Worm (Caenorhabditis elegans) whole organism, young adult: ENCODE measurements around the gene ZK666.4.
A peak's percentile ranks its signal among the peaks of the same experiment; 100 is the strongest.

Source experiments
- B0336.3 ChIP-seq: fragments of 200-800 bp; sonication (Bioruptor generic); IDR thresholded peaks from 2 replicates; pipeline ENCODE4 v1.3.6; 2022; ENCODE audit warnings: missing genetic modification characterization, missing compliant biosample characterization
- F33H1.4 ChIP-seq: fragments of 200-800 bp; sonication (Bioruptor generic); IDR thresholded peaks from 2 replicates; pipeline ENCODE4 v1.3.6; 2022; ENCODE audit warnings: missing genetic modification reagents, missing genetic modification characterization, missing compliant biosample characterization
- F55B11.4 ChIP-seq: sonication (generic microtip); optimal IDR thresholded peaks from 2 replicates; lab custom pipeline; 2016; ENCODE audit warnings: missing compliant biosample characterization, missing genetic modification characterization, borderline replicate concordance; ENCODE audit not compliant: insufficient read depth
- K11D2.4 ChIP-seq: fragments of 200-800 bp; sonication (Bioruptor generic); IDR thresholded peaks from 2 replicates; pipeline ENCODE4 v1.3.6; 2022; ENCODE audit warnings: missing genetic modification reagents, missing genetic modification characterization, missing compliant biosample characterization
- Y56A3A.18 ChIP-seq: fragments of 200-800 bp; sonication (Bioruptor generic); IDR thresholded peaks from 2 replicates; pipeline ENCODE4 v1.3.6; 2022; ENCODE audit warnings: missing genetic modification reagents, missing genetic modification characterization, missing compliant biosample characterization
- atf-7 ChIP-seq: sonication (generic microtip); optimal IDR thresholded peaks from 2 replicates; lab custom pipeline; 2017; ENCODE audit warnings: mild to moderate bottlenecking, missing genetic modification characterization, missing compliant biosample characterization
- attf-3 ChIP-seq: fragments of 200-800 bp; sonication (Bioruptor generic); conservative IDR thresholded peaks from 2 replicates; pipeline ENCODE4 v1.3.6; 2022; ENCODE audit warnings: missing genetic modification reagents, missing genetic modification characterization, missing compliant biosample characterization
- cebp-1 ChIP-seq, 2 experiments: fragments of 200-800 bp in 1 of 2; sonication (Bioruptor generic) in 1 of 2; sonication (generic microtip) in 1 of 2; IDR thresholded peaks in 1 of 2; optimal IDR thresholded peaks in 1 of 2; 2 replicates each; pipeline versions ENCODE4 v1.3.6 to Lab custom; 2017 to 2022; ENCODE audit warnings: missing compliant biosample characterization in 2 of 2, missing genetic modification characterization in 2 of 2, mild to moderate bottlenecking in 1 of 2, missing genetic modification reagents in 1 of 2, moderate library complexity in 1 of 2
- cebp-2 ChIP-seq: fragments of 200-800 bp; sonication (Bioruptor generic); IDR thresholded peaks from 2 replicates; pipeline ENCODE4 v1.3.6; 2022; ENCODE audit warnings: missing genetic modification characterization, missing compliant biosample characterization
- ceh-27 ChIP-seq: fragments of 200-800 bp; sonication (Bioruptor generic); optimal IDR thresholded peaks from 2 replicates; lab custom pipeline; 2018; ENCODE audit warnings: mild to moderate bottlenecking, missing genetic modification characterization, moderate library complexity, missing compliant biosample characterization
- ceh-58 ChIP-seq: fragments of 200-800 bp; sonication (Bioruptor generic); IDR thresholded peaks from 2 replicates; pipeline ENCODE4 v1.3.6; 2022; ENCODE audit warnings: missing genetic modification characterization, missing compliant biosample characterization
- chd-7 ChIP-seq: sonication (generic microtip); optimal IDR thresholded peaks from 2 replicates; lab custom pipeline; 2016; ENCODE audit warnings: mild to moderate bottlenecking, missing genetic modification characterization, moderate library complexity, missing compliant biosample characterization
- die-1 ChIP-seq: sonication (generic microtip); optimal IDR thresholded peaks from 2 replicates; lab custom pipeline; 2016; ENCODE audit warnings: missing genotype, mild to moderate bottlenecking, missing genetic modification characterization, missing compliant biosample characterization
- dpl-1 ChIP-seq: fragments of 150-350 bp; optimal IDR thresholded peaks from 2 replicates; lab custom pipeline; 2014; ENCODE audit warnings: missing biosample characterization, missing genetic modification reagents, missing genetic modification characterization
- egrh-3 ChIP-seq: fragments of 200-800 bp; sonication (Bioruptor generic); IDR thresholded peaks from 2 replicates; pipeline ENCODE4 v1.3.6; 2022; ENCODE audit warnings: missing genetic modification reagents, missing genetic modification characterization, missing compliant biosample characterization
- hlh-12 ChIP-seq: sonication (generic microtip); optimal IDR thresholded peaks from 2 replicates; lab custom pipeline; 2016; ENCODE audit warnings: missing genetic modification characterization, missing compliant biosample characterization
- hmg-1.2 ChIP-seq: fragments of 200-800 bp; sonication (Bioruptor generic); IDR thresholded peaks from 2 replicates; pipeline ENCODE4 v1.3.6; 2022; ENCODE audit warnings: missing genetic modification reagents, missing genetic modification characterization, missing compliant biosample characterization
- lag-1 ChIP-seq: fragments of 200-800 bp; sonication (Bioruptor generic); IDR thresholded peaks from 2 replicates; pipeline ENCODE4 v1.3.6; 2022; ENCODE audit warnings: missing genetic modification reagents, missing genetic modification characterization, missing compliant biosample characterization
- let-526 ChIP-seq: fragments of 200-800 bp; sonication (Bioruptor generic); IDR thresholded peaks from 2 replicates; pipeline ENCODE4 v1.3.6; 2022; ENCODE audit warnings: missing genetic modification reagents, missing genetic modification characterization, missing compliant biosample characterization
- let-607 ChIP-seq, 2 experiments: fragments of 200-800 bp in 1 of 2; sonication (Bioruptor generic) in 1 of 2; sonication (generic microtip) in 1 of 2; optimal IDR thresholded peaks; 2 replicates each; lab custom pipeline; 2016 to 2018; ENCODE audit warnings: mild to moderate bottlenecking in 2 of 2, missing compliant biosample characterization in 2 of 2, missing genetic modification characterization in 2 of 2, moderate library complexity in 2 of 2, missing genotype in 1 of 2
- lir-1 ChIP-seq: fragments of 200-800 bp; sonication (Bioruptor generic); conservative IDR thresholded peaks from 2 replicates; pipeline ENCODE4 v1.3.6; 2022; ENCODE audit warnings: missing genetic modification reagents, missing genetic modification characterization, missing compliant biosample characterization
- lsl-1 ChIP-seq: fragments of 200-800 bp; sonication (Bioruptor generic); optimal IDR thresholded peaks from 2 replicates; lab custom pipeline; 2018; ENCODE audit warnings: mild to moderate bottlenecking, missing genetic modification characterization, moderate library complexity, missing compliant biosample characterization
- lsy-27 ChIP-seq: sonication (generic microtip); optimal IDR thresholded peaks from 2 replicates; lab custom pipeline; 2017; ENCODE audit warnings: missing genetic modification characterization, mild to moderate bottlenecking, missing compliant biosample characterization, antibody characterized with exemption, missing genotype, borderline replicate concordance; ENCODE audit not compliant: insufficient read depth
- madf-10 ChIP-seq: sonication (generic microtip); optimal IDR thresholded peaks from 2 replicates; lab custom pipeline; 2016; ENCODE audit warnings: mild to moderate bottlenecking, missing genetic modification characterization, missing compliant biosample characterization
- mxl-1 ChIP-seq: sonication (generic microtip); optimal IDR thresholded peaks from 2 replicates; lab custom pipeline; 2016; ENCODE audit warnings: missing genetic modification characterization, missing compliant biosample characterization
- nhr-179 ChIP-seq: sonication (generic microtip); optimal IDR thresholded peaks from 2 replicates; lab custom pipeline; 2016; ENCODE audit warnings: mild to moderate bottlenecking, missing genetic modification characterization, missing compliant biosample characterization
- nhr-80 ChIP-seq: sonication (generic microtip); optimal IDR thresholded peaks from 2 replicates; lab custom pipeline; 2016; ENCODE audit warnings: missing genetic modification characterization, missing compliant biosample characterization
- pbrm-1 ChIP-seq: fragments of 200-800 bp; sonication (Bioruptor generic); IDR thresholded peaks from 2 replicates; pipeline ENCODE4 v1.3.6; 2022; ENCODE audit warnings: missing genetic modification reagents, missing genetic modification characterization, missing compliant biosample characterization
- repo-1 ChIP-seq: sonication (generic microtip); optimal IDR thresholded peaks from 2 replicates; lab custom pipeline; 2017; ENCODE audit warnings: mild to moderate bottlenecking, missing genetic modification characterization, missing compliant biosample characterization
- sea-2 ChIP-seq: fragments of 200-800 bp; sonication (Bioruptor generic); IDR thresholded peaks from 2 replicates; pipeline ENCODE4 v1.3.6; 2022; ENCODE audit warnings: missing genetic modification characterization, missing compliant biosample characterization
- snpc-1.1 ChIP-seq: sonication (generic microtip); optimal IDR thresholded peaks from 2 replicates; lab custom pipeline; 2017; ENCODE audit warnings: missing genetic modification characterization, mild to moderate bottlenecking, missing compliant biosample characterization, antibody characterized with exemption, moderate library complexity, missing genotype, missing genetic modification reagents; ENCODE audit not compliant: insufficient read depth
- snpc-4 ChIP-seq, 5 experiments: fragments of 150-350 bp in 1 of 5; sonication (generic microtip) in 4 of 5; optimal IDR thresholded peaks; 2 replicates each; lab custom pipeline; 2014 to 2018; ENCODE audit warnings: missing genetic modification characterization in 5 of 5, missing biosample characterization in 3 of 5, antibody characterized with exemption in 2 of 5, mild to moderate bottlenecking in 2 of 5, missing compliant biosample characterization in 2 of 5, missing genotype in 2 of 5, moderate library complexity in 2 of 5, missing genetic modification reagents in 1 of 5
- somi-1 ChIP-seq: fragments of 200-800 bp; sonication (Bioruptor generic); optimal IDR thresholded peaks from 2 replicates; lab custom pipeline; 2018; ENCODE audit warnings: mild to moderate bottlenecking, missing genetic modification characterization, missing compliant biosample characterization
- tbp1 ChIP-seq: fragments of 200-800 bp; sonication (Bioruptor generic); optimal IDR thresholded peaks from 2 replicates; lab custom pipeline; 2018; ENCODE audit warnings: mild to moderate bottlenecking, missing genetic modification characterization, missing compliant biosample characterization
- tlf-1 ChIP-seq: fragments of 200-800 bp; sonication (Bioruptor generic); optimal IDR thresholded peaks from 2 replicates; lab custom pipeline; 2018; ENCODE audit warnings: mild to moderate bottlenecking, missing genetic modification characterization, missing compliant biosample characterization
- ztf-26 ChIP-seq: sonication (generic microtip); optimal IDR thresholded peaks from 2 replicates; lab custom pipeline; 2017; ENCODE audit warnings: missing genetic modification characterization, missing compliant biosample characterization
- ztf-3 ChIP-seq: fragments of 200-800 bp; sonication (Bioruptor generic); optimal IDR thresholded peaks from 2 replicates; lab custom pipeline; 2018; ENCODE audit warnings: mild to moderate bottlenecking, missing genetic modification characterization, missing compliant biosample characterization

ZK666.4 gene

ce11 chrII:10445738-10446137 lies 31.3 kb upstream of the ZK666.4 start (continued):
- TF ChIP-seq F33H1.4 (GFP tag; lab: Robert Waterston, UW) (no peak), mxl-1 (no peak), B0336.3 (GFP tag; lab: Robert Waterston, UW) (peak; percentile 46; the same call in 1 of the 2 replicates), sea-2 (GFP tag; lab: Robert Waterston, UW) (0 out of 2 replicates have a peak, but pooled peaks have one; percentile 12), ceh-58 (GFP tag; lab: Robert Waterston, UW) (no peak), cebp-2 (0 out of 2 replicates have a peak, but pooled peaks have one; percentile 40), pbrm-1 (GFP tag; lab: Robert Waterston, UW) (no peak), let-607 (tag; optimal IDR thresholded peaks at IDR 0.05; lab: Kevin White, UChicago) (no peak), atf-7 (tag; lab: Kevin White, UChicago) (no peak), tbp1 (GFP tag; lab: Kevin White, UChicago) (no peak), cebp-1 (GFP tag; IDR thresholded peaks at IDR 0.05; lab: Robert Waterston, UW) (peak; percentile 86), cebp-1 (tag; optimal IDR thresholded peaks at IDR 0.05; lab: Kevin White, UChicago) (peak; percentile 93), lsy-27 (tag; lab: Kevin White, UChicago) (no peak), nhr-80 (tag; lab: Kevin White, UChicago) (peak; percentile 62), ceh-27 (GFP tag; lab: Kevin White, UChicago) (no peak), snpc-4 (GFP tag; optimal IDR thresholded peaks at IDR 0.05; lab: Kevin White, UChicago) (no peak), snpc-4 (tag; optimal IDR thresholded peaks at IDR 0.05; lab: Kevin White, UChicago) (no peak), dpl-1 (GFP tag; lab: Kevin White, UChicago) (no peak), hmg-1.2 (peak; percentile 20; the same call in 1 of the 2 replicates), chd-7 (peak; percentile 10), K11D2.4 (GFP tag; lab: Robert Waterston, UW) (no peak), egrh-3 (no peak), snpc-1.1 (tag; lab: Kevin White, UChicago) (no peak), ztf-26 (tag; lab: Kevin White, UChicago) (no peak), nhr-179 (tag; lab: Kevin White, UChicago) (no peak), attf-3 (GFP tag; lab: Robert Waterston, UW) (no peak), F55B11.4 (tag; lab: Kevin White, UChicago) (no peak), repo-1 (tag; lab: Kevin White, UChicago) (peak; percentile 50), lsl-1 (GFP tag; lab: Kevin White, UChicago) (no peak), die-1 (tag; lab: Kevin White, UChicago) (peak; percentile 8), lir-1 (no peak), Y56A3A.18 (GFP tag; lab: Robert Waterston, UW) (no peak), hlh-12 (tag; lab: Kevin White, UChicago) (no peak), ztf-3 (GFP tag; lab: Kevin White, UChicago) (no peak)
- TF ChIP-seq, all 124 proteins: peak for 12

DNA sequence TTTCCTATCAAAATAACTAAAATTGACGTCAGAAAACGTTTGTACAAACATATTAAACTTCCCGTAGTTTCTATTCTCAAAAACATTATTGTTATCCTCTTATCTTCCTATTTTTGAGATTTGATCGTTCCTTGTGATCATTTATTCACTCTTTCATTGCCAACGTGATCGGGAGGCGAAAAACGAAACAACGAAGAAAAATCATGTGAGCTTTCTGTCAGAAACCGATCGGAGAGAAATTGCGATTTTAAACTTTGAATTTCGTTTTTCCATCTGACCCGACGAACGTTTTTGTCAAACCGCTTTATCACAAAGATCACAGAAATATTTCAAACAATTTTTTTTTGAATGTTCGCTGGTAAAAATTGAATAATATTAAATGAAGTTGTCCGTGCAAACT lies 30.8 kb upstream of the ZK666.4 start:
- TF ChIP-seq hmg-1.2 (peak; percentile 15; the same call in 1 of the 2 replicates), tlf-1 (GFP tag; lab: Kevin White, UChicago) (peak; percentile 11), madf-10 (tag; lab: Kevin White, UChicago) (peak; percentile 12), let-526 (GFP tag; lab: Robert Waterston, UW) (0 out of 2 replicates have a peak, but pooled peaks have one; percentile 61), lag-1 (no peak), somi-1 (peak; percentile 53)
